Worm (Caenorhabditis elegans): ENCODE measurements around the gene srx-22.

DNA sequence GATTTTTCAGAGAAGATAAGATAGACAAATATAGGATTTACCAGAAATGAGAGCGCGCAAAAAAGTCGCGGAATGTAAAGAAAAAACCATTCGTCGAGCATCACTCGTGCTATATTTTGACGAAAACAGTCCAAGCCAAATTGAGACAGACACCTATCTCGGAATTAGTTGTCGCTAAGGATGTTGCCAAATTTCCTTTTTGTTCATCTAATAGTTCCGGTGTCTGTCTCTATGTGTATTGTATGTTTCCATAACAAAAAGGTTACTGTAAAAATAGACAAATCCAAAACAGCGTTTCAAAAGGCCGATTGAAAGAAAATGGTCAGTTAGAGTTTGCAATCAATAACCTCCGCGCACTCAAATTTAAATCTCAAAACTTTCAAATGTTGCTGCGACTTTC, 14.9 kb downstream of the srx-22 start, which contains the start of gene srj-53:
- no peak for TF ChIP-seq zag-1 (tag; optimal IDR thresholded peaks at IDR 0.05)
- TF ChIP-seq nhr-11 (tag; optimal IDR thresholded peaks at IDR 0.05), result no peak
- TF ChIP-seq dpl-1 (GFP tag; optimal IDR thresholded peaks at IDR 0.05), result no peak
- no peak for TF ChIP-seq nhr-10 (tag; optimal IDR thresholded peaks at IDR 0.05)
- no peak for TF ChIP-seq F44E2.7 (GFP tag; IDR thresholded peaks at IDR 0.05)
